Fruit fly (Drosophila melanogaster) whole organism, embryonic: ENCODE data around the gene CG45207.
A peak's percentile ranks its signal among the peaks of the same experiment; 100 is the strongest.

Source experiments
- Abd-B ChIP-seq: fragments of 200-800 bp; sonication (Bioruptor generic); optimal IDR thresholded peaks from 2 replicates; lab custom pipeline; 2018; ENCODE audit warnings: missing biosample characterization, mild to moderate bottlenecking, missing genetic modification characterization, moderate library complexity
- B-H2 ChIP-seq: fragments of 200-800 bp; sonication (Bioruptor generic); optimal IDR thresholded peaks from 2 replicates; lab custom pipeline; 2018; ENCODE audit warnings: missing biosample characterization, mild to moderate bottlenecking, missing genetic modification characterization
- BEAF-32 ChIP-seq: fragments of 200-800 bp; sonication (Bioruptor generic); optimal IDR thresholded peaks from 3 replicates; lab custom pipeline; 2017; ENCODE audit warnings: missing biosample characterization, missing genetic modification characterization, mild to moderate bottlenecking, moderate library complexity, missing genetic modification reagents
- Bdp1 ChIP-seq: fragments of 200-800 bp; sonication (Bioruptor generic); optimal IDR thresholded peaks from 3 replicates; lab custom pipeline; 2016; ENCODE audit warnings: missing biosample characterization, missing genetic modification characterization
- CG10321 ChIP-seq: fragments of 200-800 bp; sonication (Bioruptor generic); IDR thresholded peaks from 2 replicates; pipeline ENCODE4 v1.3.6; 2022; ENCODE audit warnings: missing biosample characterization, missing genetic modification characterization
- CG11456 ChIP-seq: fragments of 200-800 bp; sonication (Bioruptor generic); IDR thresholded peaks from 3 replicates; pipeline ENCODE4 v1.3.6; 2022; ENCODE audit warnings: missing biosample characterization, missing genetic modification characterization
- CG11504 ChIP-seq: fragments of 200-800 bp; sonication (Bioruptor generic); optimal IDR thresholded peaks from 3 replicates; lab custom pipeline; 2019; ENCODE audit warnings: missing biosample characterization, mild to moderate bottlenecking, missing genetic modification characterization, moderate library complexity
- CG12659 ChIP-seq: fragments of 200-800 bp; sonication (Bioruptor generic); optimal IDR thresholded peaks from 3 replicates; lab custom pipeline; 2017; ENCODE audit warnings: mild to moderate bottlenecking, missing biosample characterization, missing genetic modification reagents, missing genetic modification characterization
- CG12744 ChIP-seq: fragments of 200-800 bp; sonication (Bioruptor generic); optimal IDR thresholded peaks from 2 replicates; lab custom pipeline; 2016; ENCODE audit warnings: missing biosample characterization, missing genetic modification characterization
- CG12769 ChIP-seq: fragments of 200-800 bp; sonication (Bioruptor generic); optimal IDR thresholded peaks from 2 replicates; lab custom pipeline; 2019; ENCODE audit warnings: missing biosample characterization, mild to moderate bottlenecking, missing genetic modification characterization, moderate library complexity
- CG14441 ChIP-seq: fragments of 200-800 bp; sonication (Bioruptor generic); IDR thresholded peaks from 2 replicates; pipeline ENCODE4 v1.3.6; 2022; ENCODE audit warnings: missing biosample characterization, missing genetic modification characterization
- CG14710 ChIP-seq: fragments of 200-800 bp; sonication (Bioruptor generic); optimal IDR thresholded peaks from 3 replicates; lab custom pipeline; 2019; ENCODE audit warnings: missing biosample characterization, mild to moderate bottlenecking, missing genetic modification characterization, moderate library complexity
- CG16779 ChIP-seq: fragments of 200-800 bp; sonication (Bioruptor generic); IDR thresholded peaks from 2 replicates; pipeline ENCODE4 v1.3.6; 2022; ENCODE audit warnings: missing biosample characterization, missing genetic modification characterization
- CG17361 ChIP-seq: fragments of 200-800 bp; sonication (Bioruptor generic); IDR thresholded peaks from 3 replicates; pipeline ENCODE4 v1.3.6; 2022; ENCODE audit warnings: missing biosample characterization, missing genetic modification characterization
- CG18476 ChIP-seq: fragments of 200-800 bp; sonication (Bioruptor generic); optimal IDR thresholded peaks from 2 replicates; lab custom pipeline; 2016; ENCODE audit warnings: missing biosample characterization, mild to moderate bottlenecking, missing genetic modification characterization
- CG2116 ChIP-seq: fragments of 200-800 bp; sonication (Bioruptor generic); optimal IDR thresholded peaks from 3 replicates; lab custom pipeline; 2018; ENCODE audit warnings: missing biosample characterization, mild to moderate bottlenecking, missing genetic modification characterization
- CG2712 ChIP-seq: fragments of 200-800 bp; optimal IDR thresholded peaks from 3 replicates; lab custom pipeline; 2019; ENCODE audit warnings: missing biosample characterization, mild to moderate bottlenecking, missing genetic modification characterization, moderate library complexity
- CG32772 ChIP-seq: fragments of 200-800 bp; sonication (Bioruptor generic); IDR thresholded peaks from 2 replicates; pipeline ENCODE4 v1.3.6; 2022; ENCODE audit warnings: missing biosample characterization, missing genetic modification characterization
- CG3847 ChIP-seq: fragments of 200-800 bp; sonication (Bioruptor generic); IDR thresholded peaks from 2 replicates; pipeline ENCODE4 v1.3.6; 2022; ENCODE audit warnings: missing biosample characterization, missing genetic modification characterization
- CG4282 ChIP-seq: fragments of 200-800 bp; sonication (Bioruptor generic); optimal IDR thresholded peaks from 2 replicates; lab custom pipeline; 2016; ENCODE audit warnings: missing biosample characterization, missing genetic modification characterization
- CG6791 ChIP-seq: fragments of 200-800 bp; sonication (Bioruptor generic); IDR thresholded peaks from 3 replicates; pipeline ENCODE4 v1.3.6; 2022; ENCODE audit warnings: missing biosample characterization, missing genetic modification characterization; ENCODE audit not compliant: partially characterized antibody
- CG6813 ChIP-seq: fragments of 200-800 bp; sonication (Bioruptor generic); optimal IDR thresholded peaks from 2 replicates; lab custom pipeline; 2017; ENCODE audit warnings: missing biosample characterization, missing genetic modification characterization, mild to moderate bottlenecking, moderate library complexity, missing genetic modification reagents
- CG7357 ChIP-seq: fragments of 200-800 bp; sonication (Bioruptor generic); IDR thresholded peaks from 3 replicates; pipeline ENCODE4 v1.3.6; 2022; ENCODE audit warnings: missing biosample characterization, missing genetic modification characterization
- CG7556 ChIP-seq: fragments of 200-800 bp; sonication (Bioruptor generic); optimal IDR thresholded peaks from 2 replicates; lab custom pipeline; 2017; ENCODE audit warnings: missing biosample characterization, mild to moderate bottlenecking, missing genetic modification characterization
- CG8765 ChIP-seq: fragments of 200-800 bp; sonication (Bioruptor generic); IDR thresholded peaks from 2 replicates; pipeline ENCODE4 v1.3.6; 2022; ENCODE audit warnings: missing biosample characterization, missing genetic modification characterization
- CG9817 ChIP-seq: fragments of 200-800 bp; sonication (Bioruptor generic); optimal IDR thresholded peaks from 2 replicates; lab custom pipeline; 2018; ENCODE audit warnings: missing biosample characterization, mild to moderate bottlenecking, missing genetic modification characterization, moderate library complexity
- HmgZ ChIP-seq: fragments of 200-800 bp; sonication (Bioruptor generic); optimal IDR thresholded peaks from 2 replicates; lab custom pipeline; 2018; ENCODE audit warnings: missing biosample characterization, mild to moderate bottlenecking, missing genetic modification characterization
- Opbp ChIP-seq: fragments of 200-800 bp; sonication (Bioruptor generic); IDR thresholded peaks from 3 replicates; pipeline ENCODE4 v1.3.6; 2022; ENCODE audit warnings: missing biosample characterization, missing genetic modification characterization; ENCODE audit not compliant: partially characterized antibody
- Ptx1 ChIP-seq: fragments of 200-800 bp; sonication (Bioruptor generic); IDR thresholded peaks from 2 replicates; pipeline ENCODE4 v1.3.6; 2022; ENCODE audit warnings: missing biosample characterization, missing genetic modification characterization
- Scr ChIP-seq: fragments of 200-800 bp; sonication (Bioruptor generic); IDR thresholded peaks from 2 replicates; pipeline ENCODE4 v1.3.6; 2022; ENCODE audit warnings: missing biosample characterization, missing genetic modification characterization; ENCODE audit not compliant: partially characterized antibody
- Side ChIP-seq: fragments of 200-800 bp; sonication (Bioruptor generic); optimal IDR thresholded peaks from 2 replicates; lab custom pipeline; 2016; ENCODE audit warnings: missing biosample characterization, missing genetic modification characterization
- amos ChIP-seq: fragments of 200-800 bp; sonication (Bioruptor generic); IDR thresholded peaks from 2 replicates; pipeline ENCODE4 v1.3.6; 2022; ENCODE audit warnings: missing biosample characterization, missing genetic modification characterization; ENCODE audit not compliant: partially characterized antibody
- caup ChIP-seq: fragments of 200-800 bp; sonication (Bioruptor generic); optimal IDR thresholded peaks from 3 replicates; lab custom pipeline; 2017; ENCODE audit warnings: missing biosample characterization, mild to moderate bottlenecking, missing genetic modification characterization, moderate library complexity; ENCODE audit not compliant: severe bottlenecking
- crc ChIP-seq: fragments of 200-800 bp; sonication (Bioruptor generic); optimal IDR thresholded peaks from 2 replicates; lab custom pipeline; 2016; ENCODE audit warnings: missing biosample characterization, missing genetic modification characterization
- eve ChIP-seq, 2 experiments: fragments of >200 bp; optimal IDR thresholded peaks; 2 replicates each; lab custom pipeline; 2017; ENCODE audit warnings: missing biosample characterization in 2 of 2, missing genetic modification characterization in 2 of 2
- fd3F ChIP-seq: fragments of 200-800 bp; sonication (Bioruptor generic); optimal IDR thresholded peaks from 2 replicates; lab custom pipeline; 2018; ENCODE audit warnings: missing biosample characterization, mild to moderate bottlenecking, missing genetic modification characterization, moderate library complexity
- fu2 ChIP-seq: fragments of 200-800 bp; sonication (Bioruptor generic); optimal IDR thresholded peaks from 2 replicates; lab custom pipeline; 2016; ENCODE audit warnings: missing biosample characterization, missing genetic modification characterization
- hbn ChIP-seq: fragments of 200-800 bp; sonication (Bioruptor generic); IDR thresholded peaks from 2 replicates; pipeline ENCODE4 v1.3.6; 2022; ENCODE audit warnings: missing biosample characterization, missing genetic modification characterization; ENCODE audit not compliant: partially characterized antibody
- ind ChIP-seq: fragments of 200-800 bp; sonication (Bioruptor generic); optimal IDR thresholded peaks from 3 replicates; lab custom pipeline; 2016; ENCODE audit warnings: missing biosample characterization, missing genetic modification characterization
- lab ChIP-seq: fragments of 200-800 bp; sonication (Bioruptor generic); optimal IDR thresholded peaks from 3 replicates; lab custom pipeline; 2017; ENCODE audit warnings: missing biosample characterization, missing genetic modification characterization, mild to moderate bottlenecking, moderate library complexity, missing genetic modification reagents
- pita ChIP-seq: fragments of 200-800 bp; sonication (Bioruptor generic); optimal IDR thresholded peaks from 2 replicates; lab custom pipeline; 2017; ENCODE audit warnings: missing biosample characterization, mild to moderate bottlenecking, missing genetic modification characterization
- row ChIP-seq: fragments of 200-800 bp; sonication (Bioruptor generic); IDR thresholded peaks from 3 replicates; pipeline ENCODE4 v1.3.6; 2022; ENCODE audit warnings: missing biosample characterization, missing genetic modification characterization
- run ChIP-seq: fragments of 200-800 bp; sonication (Bioruptor generic); optimal IDR thresholded peaks from 3 replicates; lab custom pipeline; 2018; ENCODE audit warnings: missing biosample characterization, mild to moderate bottlenecking, missing genetic modification characterization
- sd ChIP-seq: fragments of 200-800 bp; sonication (Bioruptor generic); optimal IDR thresholded peaks from 3 replicates; lab custom pipeline; 2018; ENCODE audit warnings: missing biosample characterization, mild to moderate bottlenecking, missing genetic modification characterization, moderate library complexity
- sens ChIP-seq: fragments of 200-800 bp; sonication (Bioruptor generic); peaks from one replicate; lab custom pipeline; 2016; ENCODE audit warnings: missing biosample characterization, missing genetic modification characterization
- stwl ChIP-seq: fragments of 200-800 bp; sonication (Bioruptor generic); optimal IDR thresholded peaks from 3 replicates; lab custom pipeline; 2018; ENCODE audit warnings: missing biosample characterization, mild to moderate bottlenecking, missing genetic modification characterization, moderate library complexity
- ttk ChIP-seq: fragments of 200-800 bp; sonication (Bioruptor generic); IDR thresholded peaks from 2 replicates; pipeline ENCODE4 v2.1.2; 2022; ENCODE audit warnings: missing biosample characterization, missing genetic modification characterization
- twi ChIP-seq: fragments of 200-800 bp; optimal IDR thresholded peaks from 2 replicates; lab custom pipeline; 2019; ENCODE audit warnings: missing biosample characterization, mild to moderate bottlenecking, missing genetic modification characterization, moderate library complexity
- wor ChIP-seq: fragments of 200-800 bp; sonication (Bioruptor generic); IDR thresholded peaks from 2 replicates; pipeline ENCODE4 v1.3.6; 2022; ENCODE audit warnings: missing biosample characterization, missing genetic modification characterization

Gene CG45207

dm6 chr3R:15792427-15792826, 17.3 kb upstream of the CG45207 start, which contains the start of gene Acyp2 (continued):
- TF ChIP-seq twi (no peak), Abd-B (GFP tag; lab: Kevin White, UChicago) (no peak), Side (GFP tag; lab: Kevin White, UChicago) (peak; percentile 12), pita (peak; percentile 56), B-H2 (GFP tag; lab: Kevin White, UChicago) (peak; percentile 0), HmgZ (peak; percentile 70), CG12769 (tag; lab: Kevin White, UChicago) (peak; percentile 8), sd (tag; lab: Kevin White, UChicago) (no peak), CG14441 (GFP tag; lab: Robert Waterston, UW) (0 out of 2 replicates have a peak, but pooled peaks have one; percentile 17), fu2 (no peak), CG11456 (GFP tag; lab: Robert Waterston, UW) (0 out of 3 replicates have a peak, but pooled peaks have one; percentile 44), CG17361 (GFP tag; lab: Robert Waterston, UW) (0 out of 3 replicates have a peak, but pooled peaks have one; percentile 18), Scr (GFP tag; lab: Robert Waterston, UW) (peak; percentile 53), CG12659 (GFP tag; lab: Kevin White, UChicago) (peak; percentile 77), Opbp (GFP tag; lab: Robert Waterston, UW) (peak; percentile 59; the same call in 1 of the 3 replicates), caup (GFP tag; lab: Kevin White, UChicago) (peak; percentile 36), CG2712 (tag; lab: Kevin White, UChicago) (peak; percentile 60), CG10321 (peak; percentile 18; the same call in 1 of the 2 replicates), row (GFP tag; lab: Robert Waterston, UW) (peak; percentile 52), ind (GFP tag; lab: Kevin White, UChicago) (peak; percentile 38), BEAF-32 (GFP tag; lab: Kevin White, UChicago) (peak; percentile 71), amos (peak; percentile 62), CG18476 (GFP tag; lab: Kevin White, UChicago) (no peak), CG9817 (tag; lab: Kevin White, UChicago) (peak; percentile 0), hbn (GFP tag; lab: Robert Waterston, UW) (peak; percentile 48; the same call in 1 of the 2 replicates), CG7357 (GFP tag; lab: Robert Waterston, UW) (no peak), CG7556 (GFP tag; lab: Kevin White, UChicago) (no peak), CG32772 (GFP tag; lab: Robert Waterston, UW) (0 out of 2 replicates have a peak, but pooled peaks have one; percentile 6), eve (GFP tag; optimal IDR thresholded peaks at IDR 0.05; lab: Kevin White, UChicago) (no peak), run (tag; lab: Kevin White, UChicago) (no peak), CG12744 (no peak), CG2116 (peak; percentile 41), wor (GFP tag; lab: Robert Waterston, UW) (no peak), CG8765 (GFP tag; lab: Robert Waterston, UW) (0 out of 2 replicates have a peak, but pooled peaks have one; percentile 26), CG3847 (GFP tag; lab: Robert Waterston, UW) (peak; percentile 25; the same call in 1 of the 2 replicates), CG4282 (GFP tag; lab: Kevin White, UChicago) (no peak), CG16779 (GFP tag; lab: Robert Waterston, UW) (no peak), Ptx1 (peak; percentile 16; the same call in 1 of the 2 replicates), crc (GFP tag; lab: Kevin White, UChicago) (peak; percentile 19), CG14710 (tag; lab: Kevin White, UChicago) (peak; percentile 47), CG11504 (tag; lab: Kevin White, UChicago) (peak; percentile 44), CG6813 (no peak), sens (peak; percentile 80), fd3F (GFP tag; lab: Kevin White, UChicago) (no peak), Bdp1 (GFP tag; lab: Kevin White, UChicago) (peak; percentile 17), lab (GFP tag; lab: Kevin White, UChicago) (peak; percentile 10), stwl (tag; lab: Kevin White, UChicago) (peak; percentile 79), ttk (GFP tag; lab: Robert Waterston, UW) (no peak), CG6791 (GFP tag; lab: Robert Waterston, UW) (peak; percentile 53; the same call in 2 of the 3 replicates)
